Fruit fly (Drosophila melanogaster) whole organism, wandering third instar larva: ENCODE measurements around the gene nrv2.

ENCODE experiments used
- Abd-B ChIP-seq: fragments of >200 bp; optimal IDR thresholded peaks from 2 replicates; lab custom pipeline; 2017; ENCODE audit warnings: missing biosample characterization, missing genetic modification characterization
- Hnf4 ChIP-seq: fragments of 200-800 bp; sonication (Bioruptor generic); optimal IDR thresholded peaks from 2 replicates; lab custom pipeline; 2016; ENCODE audit warnings: missing biosample characterization, mild to moderate bottlenecking, missing genetic modification characterization
- Hr78 ChIP-seq: fragments of >200 bp; optimal IDR thresholded peaks from 2 replicates; lab custom pipeline; 2017; ENCODE audit warnings: missing biosample characterization, missing genetic modification characterization
- Hr83 ChIP-seq: fragments of 200-300 bp; sonication (Bioruptor generic); optimal IDR thresholded peaks from 2 replicates; lab custom pipeline; 2016; ENCODE audit warnings: missing biosample characterization, mild to moderate bottlenecking, missing genetic modification characterization, moderate library complexity; ENCODE audit not compliant: poor library complexity, severe bottlenecking
- N ChIP-seq: fragments of >200 bp; optimal IDR thresholded peaks from 2 replicates; lab custom pipeline; 2018; ENCODE audit warnings: missing biosample characterization, missing external identifiers, missing genetic modification characterization
- Vsx2 ChIP-seq: fragments of 200-300, 225-300 bp; sonication (Bioruptor generic); optimal IDR thresholded peaks from 2 replicates; lab custom pipeline; 2018; ENCODE audit warnings: missing biosample characterization, missing genetic modification characterization; ENCODE audit not compliant: partially characterized antibody
- ey ChIP-seq: fragments of 200-800 bp; sonication (Bioruptor generic); optimal IDR thresholded peaks from 2 replicates; lab custom pipeline; 2016; ENCODE audit warnings: missing biosample characterization, missing genetic modification characterization
- pan ChIP-seq: fragments of >200 bp; optimal IDR thresholded peaks from 2 replicates; lab custom pipeline; 2017
- psq ChIP-seq: fragments of 200-800 bp; sonication (Bioruptor generic); optimal IDR thresholded peaks from 3 replicates; lab custom pipeline; 2017; ENCODE audit warnings: missing biosample characterization, mild to moderate bottlenecking, missing genetic modification characterization, moderate library complexity
- sage ChIP-seq: fragments of 200-800 bp; sonication (Bioruptor generic); optimal IDR thresholded peaks from 2 replicates; lab custom pipeline; 2016; ENCODE audit warnings: missing biosample characterization, mild to moderate bottlenecking, missing genetic modification characterization
- usp ChIP-seq: fragments of >200 bp; optimal IDR thresholded peaks from 2 replicates; lab custom pipeline; 2017; ENCODE audit warnings: missing biosample characterization, missing genetic modification characterization

- TF ChIP-seq Hnf4 (no peak), Hr83 (no peak), sage (GFP tag; lab: Kevin White, UChicago) (no peak), ey (GFP tag; lab: Kevin White, UChicago) (no peak), pan (lab: Kevin White, UChicago) (no peak), Vsx2 (no peak), N (GFP tag; lab: Kevin White, UChicago) (no peak), Hr78 (GFP tag; lab: Kevin White, UChicago) (no peak), Abd-B (GFP tag; lab: Kevin White, UChicago) (no peak), psq (GFP tag; lab: Kevin White, UChicago) (no peak), usp (GFP tag; lab: Kevin White, UChicago) (no peak)
Measured at dm6 chr2L:6794956-6795522, 3.6 kb downstream of the nrv2 start.
